Worm (Caenorhabditis elegans) whole organism, L4 larva: ENCODE results near the gene nhr-183.
A peak's percentile ranks its signal among the peaks of the same experiment; 100 is the strongest.

ENCODE experiments used
- F26F4.8 ChIP-seq: fragments of 200-800 bp; sonication (Bioruptor generic); conservative IDR thresholded peaks from 2 replicates; pipeline ENCODE4 v1.3.6; 2022; ENCODE audit warnings: missing genetic modification characterization, missing compliant biosample characterization
- R02D3.7 ChIP-seq: fragments of 150-350 bp; sonication (generic microtip); optimal IDR thresholded peaks from 3 replicates; lab custom pipeline; 2014; ENCODE audit warnings: missing biosample characterization, missing genetic modification characterization
- T20F7.1 ChIP-seq: fragments of 200-800 bp; sonication (Bioruptor generic); optimal IDR thresholded peaks from 2 replicates; lab custom pipeline; 2018; ENCODE audit warnings: mild to moderate bottlenecking, missing genetic modification characterization, missing compliant biosample characterization
- Y48G9A.11 ChIP-seq: fragments of 200-800 bp; sonication (Bioruptor generic); IDR thresholded peaks from 2 replicates; pipeline ENCODE4 v1.3.6; 2022; ENCODE audit warnings: missing genetic modification reagents, missing genetic modification characterization, missing compliant biosample characterization
- Y5F2A.4 ChIP-seq: fragments of 200-800 bp; sonication (Bioruptor generic); optimal IDR thresholded peaks from 2 replicates; lab custom pipeline; 2018; ENCODE audit warnings: mild to moderate bottlenecking, missing genetic modification characterization, missing compliant biosample characterization
- ZK337.2 ChIP-seq: fragments of 200-800 bp; sonication (Bioruptor generic); IDR thresholded peaks from 2 replicates; pipeline ENCODE4 v1.3.6; 2022; ENCODE audit warnings: missing genetic modification reagents, missing genetic modification characterization, missing compliant biosample characterization
- ZK546.5 ChIP-seq, 2 experiments: sonication (generic microtip); optimal IDR thresholded peaks; 2 replicates each; lab custom pipeline; 2017; ENCODE audit warnings: missing biosample characterization in 2 of 2, missing genetic modification characterization in 2 of 2
- aha-1 ChIP-seq: fragments of 150-350 bp; peaks from one replicate; lab custom pipeline; 2014; ENCODE audit warnings: missing biosample characterization, missing genetic modification characterization
- aly-2 ChIP-seq: sonication (generic microtip); optimal IDR thresholded peaks from 2 replicates; lab custom pipeline; 2018; ENCODE audit warnings: missing biosample characterization, missing genetic modification characterization
- ceh-28 ChIP-seq: fragments of 150-350 bp; optimal IDR thresholded peaks from 2 replicates; lab custom pipeline; 2014; ENCODE audit warnings: missing biosample characterization, missing genetic modification reagents, missing genetic modification characterization
- ceh-44 ChIP-seq: fragments of 200-800 bp; sonication (Bioruptor generic); IDR thresholded peaks from 2 replicates; pipeline ENCODE4 v1.3.6; 2022; ENCODE audit warnings: missing genetic modification reagents, missing genetic modification characterization, missing compliant biosample characterization
- cey-2 ChIP-seq: sonication (generic microtip); optimal IDR thresholded peaks from 3 replicates; lab custom pipeline; 2017; ENCODE audit warnings: missing genetic modification characterization, mild to moderate bottlenecking, missing compliant biosample characterization, antibody characterized with exemption, borderline replicate concordance; ENCODE audit not compliant: insufficient read depth
- daf-16 ChIP-seq, 3 experiments: sonication (generic microtip); optimal IDR thresholded peaks; 2 replicates each; lab custom pipeline; 2016 to 2017; ENCODE audit warnings: missing genetic modification characterization in 3 of 3, missing genetic modification reagents in 3 of 3, mild to moderate bottlenecking in 2 of 3, missing compliant biosample characterization in 2 of 3, missing biosample characterization in 1 of 3, moderate library complexity in 1 of 3
- dmd-6 ChIP-seq: fragments of 200-800 bp; sonication (Bioruptor generic); IDR thresholded peaks from 2 replicates; pipeline ENCODE4 v1.3.6; 2022; ENCODE audit warnings: missing genetic modification reagents, missing genetic modification characterization, missing compliant biosample characterization
- dve-1 ChIP-seq: sonication (generic microtip); optimal IDR thresholded peaks from 2 replicates; lab custom pipeline; 2017; ENCODE audit warnings: antibody characterized with exemption, mild to moderate bottlenecking, missing genetic modification characterization, missing compliant biosample characterization; ENCODE audit not compliant: insufficient read depth
- egl-43 ChIP-seq: fragments of 200-800 bp; sonication (Bioruptor generic); IDR thresholded peaks from 2 replicates; pipeline ENCODE4 v1.3.6; 2022; ENCODE audit warnings: missing genetic modification reagents, missing genetic modification characterization, missing compliant biosample characterization
- hif-1 ChIP-seq, 2 experiments: sonication (generic microtip); optimal IDR thresholded peaks; 2 replicates each; lab custom pipeline; 2016 to 2017; ENCODE audit warnings: missing compliant biosample characterization in 2 of 2, missing genetic modification characterization in 2 of 2, missing genetic modification reagents in 2 of 2, missing genotype in 2 of 2, mild to moderate bottlenecking in 1 of 2
- hlh-11 ChIP-seq: fragments of 200-800 bp; sonication (Bioruptor generic); optimal IDR thresholded peaks from 2 replicates; lab custom pipeline; 2018; ENCODE audit warnings: mild to moderate bottlenecking, missing genetic modification characterization, missing compliant biosample characterization
- hlh-30 ChIP-seq: sonication (generic microtip); optimal IDR thresholded peaks from 2 replicates; lab custom pipeline; 2017; ENCODE audit warnings: antibody characterized with exemption, mild to moderate bottlenecking, missing genetic modification characterization, missing compliant biosample characterization; ENCODE audit not compliant: insufficient read depth
- jun-1 ChIP-seq: fragments of 150-350 bp; optimal IDR thresholded peaks from 2 replicates; lab custom pipeline; 2014; ENCODE audit warnings: missing biosample characterization, missing genetic modification reagents, missing genetic modification characterization
- lin-15B ChIP-seq: fragments of 150-350 bp; sonication (generic microtip); optimal IDR thresholded peaks from 3 replicates; lab custom pipeline; 2014; ENCODE audit warnings: missing biosample characterization, missing genetic modification characterization
- lin-29 ChIP-seq: fragments of 200-800 bp; sonication (Bioruptor generic); IDR thresholded peaks from 2 replicates; pipeline ENCODE4 v1.3.6; 2022; ENCODE audit warnings: missing genetic modification reagents, missing genetic modification characterization, missing compliant biosample characterization
- lsy-2 ChIP-seq, 2 experiments: fragments of 150-350 bp in 1 of 2; sonication (generic microtip) in 1 of 2; optimal IDR thresholded peaks; 2 replicates each; lab custom pipeline; 2014 to 2017; ENCODE audit warnings: missing biosample characterization in 2 of 2, missing genetic modification characterization in 2 of 2
- mes-2 ChIP-seq: sonication (generic microtip); optimal IDR thresholded peaks from 2 replicates; lab custom pipeline; 2016; ENCODE audit warnings: missing genotype, mild to moderate bottlenecking, missing genetic modification characterization, missing compliant biosample characterization; ENCODE audit not compliant: poor library complexity, severe bottlenecking
- nhr-11 ChIP-seq: fragments of 150-350 bp; optimal IDR thresholded peaks from 2 replicates; lab custom pipeline; 2014; ENCODE audit warnings: missing biosample characterization, missing genetic modification characterization
- nhr-28 ChIP-seq: fragments of 150-350 bp; optimal IDR thresholded peaks from 2 replicates; lab custom pipeline; 2014; ENCODE audit warnings: missing biosample characterization, missing genetic modification characterization
- nhr-41 ChIP-seq: fragments of 200-800 bp; sonication (Bioruptor generic); IDR thresholded peaks from 2 replicates; pipeline ENCODE4 v1.3.6; 2022; ENCODE audit warnings: missing genetic modification reagents, missing genetic modification characterization, missing compliant biosample characterization
- nhr-77 ChIP-seq: fragments of 150-350 bp; optimal IDR thresholded peaks from 2 replicates; lab custom pipeline; 2014; ENCODE audit warnings: missing biosample characterization, missing genetic modification characterization
- pha-4 ChIP-seq, 2 experiments: fragments of 150-350 bp in 1 of 2; fragments of 200-800 bp in 1 of 2; sonication (Bioruptor generic) in 1 of 2; IDR thresholded peaks in 1 of 2; optimal IDR thresholded peaks in 1 of 2; 2 replicates each; pipeline versions ENCODE4 v1.3.6 to Lab custom; 2014 to 2022; ENCODE audit warnings: missing genetic modification characterization in 2 of 2, missing genetic modification reagents in 2 of 2, missing biosample characterization in 1 of 2, missing compliant biosample characterization in 1 of 2
- php-3 ChIP-seq: fragments of 200-800 bp; sonication (Bioruptor generic); IDR thresholded peaks from 2 replicates; pipeline ENCODE4 v1.3.6; 2022; ENCODE audit warnings: missing genetic modification reagents, missing genetic modification characterization, missing compliant biosample characterization
- pqm-1 ChIP-seq: sonication (generic microtip); optimal IDR thresholded peaks from 2 replicates; lab custom pipeline; 2017; ENCODE audit warnings: missing biosample characterization, missing genetic modification characterization
- sdz-12 ChIP-seq: fragments of 200-800 bp; sonication (Bioruptor generic); optimal IDR thresholded peaks from 2 replicates; lab custom pipeline; 2018; ENCODE audit warnings: mild to moderate bottlenecking, missing genetic modification characterization, missing compliant biosample characterization
- skn-1 ChIP-seq: fragments of 150-350 bp; optimal IDR thresholded peaks from 2 replicates; lab custom pipeline; 2014; ENCODE audit warnings: missing biosample characterization, missing genetic modification characterization
- snpc-4 ChIP-seq: fragments of 150-350 bp; optimal IDR thresholded peaks from 2 replicates; lab custom pipeline; 2014; ENCODE audit warnings: missing biosample characterization, missing genetic modification characterization
- spr-3 ChIP-seq: fragments of 200-800 bp; sonication (Bioruptor generic); optimal IDR thresholded peaks from 2 replicates; lab custom pipeline; 2018; ENCODE audit warnings: mild to moderate bottlenecking, missing genetic modification characterization, missing compliant biosample characterization
- unc-62 ChIP-seq, 3 experiments: fragments of 150-350 bp in 1 of 3; sonication (generic microtip); optimal IDR thresholded peaks in 2 of 3; peaks in 1 of 3; 1 replicate in 1 of 3; 2 replicates in 2 of 3; lab custom pipeline; 2014 to 2017; ENCODE audit warnings: missing biosample characterization in 3 of 3, missing genetic modification characterization in 3 of 3, missing genetic modification reagents in 3 of 3, missing genotype in 1 of 3
- zag-1 ChIP-seq: fragments of 150-350 bp; optimal IDR thresholded peaks from 2 replicates; lab custom pipeline; 2014; ENCODE audit warnings: missing biosample characterization, missing genetic modification characterization
- zfp-3 ChIP-seq: fragments of 200-800 bp; sonication (Bioruptor generic); conservative IDR thresholded peaks from 2 replicates; pipeline ENCODE4 v1.3.6; 2022; ENCODE audit warnings: missing genetic modification reagents, missing genetic modification characterization, missing compliant biosample characterization
- ztf-11 ChIP-seq: fragments of 150-350 bp; optimal IDR thresholded peaks from 2 replicates; lab custom pipeline; 2014; ENCODE audit warnings: missing biosample characterization, missing genetic modification characterization

nhr-183 gene

DNA sequence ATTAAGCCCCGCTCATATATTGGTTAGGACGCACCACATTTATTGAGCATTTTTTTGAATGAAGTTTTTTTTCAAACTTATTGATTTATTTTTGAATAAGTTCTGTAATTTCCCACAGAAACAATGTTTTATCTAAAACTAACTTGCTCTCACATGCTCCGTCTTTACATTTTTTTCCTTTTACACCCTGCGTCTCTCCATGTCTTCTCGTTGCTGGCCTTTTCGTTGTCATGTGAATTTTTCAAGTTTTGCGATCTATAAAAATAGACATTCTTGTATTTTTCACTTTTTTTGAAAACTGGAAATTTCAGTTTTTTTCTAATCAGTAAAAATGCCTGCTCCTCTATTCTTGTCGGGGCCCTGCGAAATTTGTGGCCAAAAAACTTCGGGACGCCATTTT, 33.5 kb downstream of the nhr-183 start, which contains the start of gene nhr-134:
TSS of gene nhr-134 (plus strand) at position 312 of the 400 bp plus-strand sequence.
- TF ChIP-seq dmd-6 (GFP tag; lab: Robert Waterston, UW) = no peak
- no peak for TF ChIP-seq daf-16 (GFP tag; optimal IDR thresholded peaks at IDR 0.05; lab: Kevin White, UChicago)
- peak; percentile 44 for TF ChIP-seq daf-16 (tag; optimal IDR thresholded peaks at IDR 0.05; lab: Kevin White, UChicago)
- TF ChIP-seq dve-1 (tag; lab: Kevin White, UChicago) = peak; percentile 44
- peak; percentile 15 for TF ChIP-seq hlh-11 (tag; lab: Kevin White, UChicago)
- TF ChIP-seq ZK546.5 (tag; optimal IDR thresholded peaks at IDR 0.05; lab: Kevin White, UChicago) = no peak
- peak; percentile 87 for TF ChIP-seq hlh-30 (tag; lab: Kevin White, UChicago)
- peak in 1 of 2 experiments; percentile 3 for TF ChIP-seq lsy-2 (tag; optimal IDR thresholded peaks at IDR 0.05; lab: Kevin White, UChicago)
- peak in 1 of 2 experiments; percentile 55 for TF ChIP-seq unc-62 (GFP tag; optimal IDR thresholded peaks at IDR 0.05 in 1 of 2; lab: Kevin White, UChicago)
- no peak for TF ChIP-seq unc-62 (tag; optimal IDR thresholded peaks at IDR 0.05; lab: Kevin White, UChicago)
- peak; percentile 6 for TF ChIP-seq mes-2 (tag; lab: Kevin White, UChicago)
- TF ChIP-seq nhr-28 (tag; lab: Kevin White, UChicago) = peak; percentile 30

DNA sequence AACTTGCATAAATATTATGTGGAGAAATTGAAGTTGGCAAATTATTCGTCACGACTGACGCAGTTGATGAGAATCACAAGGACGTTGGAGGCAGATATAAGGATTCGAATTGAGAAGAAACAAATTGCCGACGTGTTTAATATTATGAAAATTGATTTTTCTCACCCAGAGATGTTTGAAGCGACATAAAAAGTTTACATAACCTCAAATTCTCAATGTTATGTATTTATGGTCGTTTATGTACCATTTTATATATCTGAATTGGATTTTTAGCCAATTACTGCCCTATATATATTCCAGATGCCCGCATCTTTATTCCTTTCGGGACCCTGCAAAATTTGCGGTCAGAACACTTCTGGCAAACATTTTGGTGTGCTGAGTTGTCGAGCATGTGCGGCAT, 35.7 kb downstream of the nhr-183 start, which contains the start of gene nhr-126:
TSS of gene nhr-126 (plus strand) at position 301 of the 400 bp plus-strand sequence.
- TF ChIP-seq T20F7.1 (GFP tag; lab: Kevin White, UChicago) (no peak), egl-43 (GFP tag; lab: Robert Waterston, UW) (no peak), ceh-28 (tag; lab: Kevin White, UChicago) (no peak), zfp-3 (GFP tag; lab: Robert Waterston, UW) (no peak), aha-1 (tag; lab: Kevin White, UChicago) (no peak)

DNA sequence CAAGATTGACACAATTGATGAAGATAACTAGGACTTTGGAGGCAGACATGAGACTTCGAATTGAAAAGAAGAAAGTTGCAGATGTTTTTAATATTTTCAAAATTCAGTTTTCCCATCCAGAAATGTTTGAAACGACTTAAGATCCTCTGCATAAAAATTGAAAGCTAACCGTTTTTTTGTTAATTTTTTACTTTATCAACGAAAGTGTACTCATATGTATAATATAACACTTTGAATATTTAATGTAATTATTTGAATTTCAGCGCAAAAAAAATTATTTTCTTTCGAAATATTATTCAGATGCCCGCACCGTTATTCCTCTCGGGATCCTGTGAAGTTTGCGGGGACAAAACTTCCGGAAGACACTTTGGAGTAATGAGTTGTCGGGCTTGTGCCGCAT, 37.5 kb downstream of the nhr-183 start, which contains the start of gene nhr-18:
TSS of gene nhr-18 (plus strand) at position 301 of the 400 bp plus-strand sequence.
- TF ChIP-seq hlh-11 (tag; lab: Kevin White, UChicago) (no peak), lsy-2 (tag; optimal IDR thresholded peaks at IDR 0.05; lab: Kevin White, UChicago) (no peak), ztf-11 (no peak), lin-29 (GFP tag; lab: Robert Waterston, UW) (no peak), ceh-44 (GFP tag; lab: Robert Waterston, UW) (no peak), nhr-28 (tag; lab: Kevin White, UChicago) (no peak), nhr-11 (tag; lab: Kevin White, UChicago) (no peak), zag-1 (tag; lab: Kevin White, UChicago) (no peak), hif-1 (tag; optimal IDR thresholded peaks at IDR 0.05; lab: Kevin White, UChicago) (no peak)

DNA sequence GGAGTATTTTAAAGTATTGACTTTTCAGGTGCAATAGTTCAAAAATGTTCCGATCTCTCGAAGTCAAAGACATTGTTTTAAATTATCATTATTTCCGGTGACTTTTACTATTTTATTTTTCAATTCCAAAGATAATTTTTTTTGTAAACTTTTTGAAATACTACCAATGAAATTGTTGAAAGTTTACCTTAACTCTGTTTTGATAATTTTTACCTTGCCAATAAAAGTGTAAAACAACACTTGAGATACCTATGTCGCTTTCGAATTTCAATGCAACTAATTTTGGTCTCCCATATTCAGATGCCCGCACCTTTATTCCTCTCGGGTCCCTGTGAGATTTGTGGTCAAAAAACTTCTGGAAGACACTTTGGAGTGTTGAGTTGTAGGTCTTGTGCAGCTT, 39.3 kb downstream of the nhr-183 start, which contains the start of gene nhr-103:
TSS of gene nhr-103 (plus strand) at position 301 of the 400 bp plus-strand sequence.
- no peak for TF ChIP-seq lin-15B (tag; lab: Kevin White, UChicago)
- TF ChIP-seq ZK337.2 (GFP tag; lab: Robert Waterston, UW) = no peak
- no peak for TF ChIP-seq jun-1
- no peak for TF ChIP-seq skn-1 (tag; lab: Kevin White, UChicago)
- no peak for TF ChIP-seq Y48G9A.11 (GFP tag; lab: Robert Waterston, UW)

DNA sequence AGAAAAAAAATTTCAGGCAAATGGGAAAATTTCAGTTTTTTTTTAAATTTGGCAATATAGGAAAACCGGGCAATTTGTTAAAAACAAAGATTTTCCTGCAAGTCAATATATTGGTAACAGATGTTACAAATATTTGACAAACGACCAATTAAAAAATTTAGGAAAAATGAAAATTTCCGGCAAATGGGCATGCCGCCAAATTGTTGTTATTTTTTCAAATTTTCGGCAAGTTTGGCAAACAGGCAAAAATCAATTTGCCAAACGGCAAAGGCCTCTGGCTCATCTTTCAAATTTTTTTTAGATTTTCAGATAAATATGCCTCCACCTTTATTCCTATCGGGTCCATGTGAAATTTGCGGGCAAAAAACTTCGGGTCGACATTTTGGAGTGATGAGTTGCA, 42.7 kb downstream of the nhr-183 start, which contains the start of gene nhr-128:
TSS of gene nhr-128 (plus strand) at position 301 of the 400 bp plus-strand sequence.
- TF ChIP-seq zag-1 (tag; lab: Kevin White, UChicago) = no peak
- no peak for TF ChIP-seq hif-1 (tag; optimal IDR thresholded peaks at IDR 0.05; lab: Kevin White, UChicago)
- no peak for TF ChIP-seq sdz-12
- no peak for TF ChIP-seq lsy-2 (tag; optimal IDR thresholded peaks at IDR 0.05; lab: Kevin White, UChicago)
- no peak for TF ChIP-seq Y5F2A.4 (GFP tag; lab: Kevin White, UChicago)
- TF ChIP-seq nhr-77 (tag; lab: Kevin White, UChicago) = no peak
- no peak for TF ChIP-seq spr-3 (GFP tag; lab: Kevin White, UChicago)
- TF ChIP-seq pqm-1 = no peak
- TF ChIP-seq ztf-11 = no peak
- TF ChIP-seq pha-4 (GFP tag; IDR thresholded peaks at IDR 0.05; lab: Robert Waterston, UW) = no peak
- TF ChIP-seq pha-4 (tag; optimal IDR thresholded peaks at IDR 0.05; lab: Kevin White, UChicago) = no peak
- TF ChIP-seq nhr-41 (GFP tag; lab: Robert Waterston, UW) = no peak
- no peak for TF ChIP-seq F26F4.8
- TF ChIP-seq R02D3.7 = no peak
- no peak for TF ChIP-seq snpc-4 (tag; lab: Kevin White, UChicago)
- no peak for TF ChIP-seq aly-2 (tag; lab: Kevin White, UChicago)
- TF ChIP-seq dve-1 (tag; lab: Kevin White, UChicago) = no peak
- no peak for TF ChIP-seq php-3
- no peak for TF ChIP-seq cey-2 (tag; lab: Kevin White, UChicago)
- TF ChIP-seq, all 104 proteins: peak for 0
